Worm (Caenorhabditis elegans) whole organism, early embryonic: ENCODE measurements around the gene icln-1.

Experiments used
- B0310.2 ChIP-seq: sonication (generic microtip); optimal IDR thresholded peaks from 2 replicates; lab custom pipeline; 2016; ENCODE audit warnings: mild to moderate bottlenecking, missing genetic modification characterization, missing compliant biosample characterization
- F13C5.2 ChIP-seq: sonication (generic microtip); optimal IDR thresholded peaks from 2 replicates; lab custom pipeline; 2017; ENCODE audit warnings: mild to moderate bottlenecking, missing genetic modification characterization, inconsistent platforms, missing compliant biosample characterization
- aly-1 ChIP-seq: sonication (generic microtip); optimal IDR thresholded peaks from 2 replicates; lab custom pipeline; 2016; ENCODE audit warnings: missing genetic modification characterization, missing compliant biosample characterization
- ama-1 ChIP-seq: fragments of 150-350 bp; optimal IDR thresholded peaks from 2 replicates; lab custom pipeline; 2014
- ceh-13 ChIP-seq: fragments of 200-800 bp; sonication (Bioruptor generic); optimal IDR thresholded peaks from 2 replicates; lab custom pipeline; 2018; ENCODE audit warnings: mild to moderate bottlenecking, missing genetic modification characterization, missing compliant biosample characterization
- ceh-36 ChIP-seq: sonication (generic microtip); optimal IDR thresholded peaks from 2 replicates; lab custom pipeline; 2016; ENCODE audit warnings: missing genetic modification characterization, inconsistent platforms, missing compliant biosample characterization
- ets-7 ChIP-seq: sonication (generic microtip); optimal IDR thresholded peaks from 2 replicates; lab custom pipeline; 2016; ENCODE audit warnings: missing genotype, missing genetic modification characterization, missing compliant biosample characterization
- flt-1 ChIP-seq: fragments of 200-800 bp; sonication (Bioruptor generic); IDR thresholded peaks from 2 replicates; pipeline ENCODE4 v1.3.6; 2022; ENCODE audit warnings: missing genetic modification characterization, missing compliant biosample characterization
- hmbx-1 ChIP-seq: sonication (generic microtip); optimal IDR thresholded peaks from 2 replicates; lab custom pipeline; 2016; ENCODE audit warnings: mild to moderate bottlenecking, missing genetic modification characterization, missing compliant biosample characterization
- hmg-4 ChIP-seq: fragments of 200-800 bp; sonication (Bioruptor generic); optimal IDR thresholded peaks from 2 replicates; lab custom pipeline; 2018; ENCODE audit warnings: mild to moderate bottlenecking, missing genetic modification characterization, missing compliant biosample characterization
- hnd-1 ChIP-seq: sonication (generic microtip); optimal IDR thresholded peaks from 2 replicates; lab custom pipeline; 2016; ENCODE audit warnings: missing genetic modification characterization, missing compliant biosample characterization
- pes-1 ChIP-seq: fragments of 200-800 bp; sonication (Bioruptor generic); IDR thresholded peaks from 2 replicates; pipeline ENCODE4 v1.3.6; 2022; ENCODE audit warnings: missing genetic modification reagents, missing genetic modification characterization, missing compliant biosample characterization
- scrt-1 ChIP-seq: fragments of 200-800 bp; sonication (Bioruptor generic); IDR thresholded peaks from 2 replicates; pipeline ENCODE4 v1.3.6; 2022; ENCODE audit warnings: missing genetic modification characterization, missing compliant biosample characterization
- sea-1 ChIP-seq: fragments of 200-800 bp; sonication (Bioruptor generic); conservative IDR thresholded peaks from 2 replicates; pipeline ENCODE4 v1.3.6; 2022; ENCODE audit warnings: missing genetic modification characterization, missing compliant biosample characterization
- tbx-11 ChIP-seq: fragments of 200-800 bp; sonication (Bioruptor generic); IDR thresholded peaks from 2 replicates; pipeline ENCODE4 v1.3.6; 2022; ENCODE audit warnings: missing genetic modification characterization, missing compliant biosample characterization
- tbx-37 ChIP-seq: fragments of 200-800 bp; sonication (Bioruptor generic); conservative IDR thresholded peaks from 2 replicates; pipeline ENCODE4 v1.3.6; 2022; ENCODE audit warnings: missing genetic modification reagents, missing genetic modification characterization, missing compliant biosample characterization
- tra-4 ChIP-seq: sonication (generic microtip); optimal IDR thresholded peaks from 2 replicates; lab custom pipeline; 2017; ENCODE audit warnings: missing genetic modification characterization, missing compliant biosample characterization

icln-1 gene

DNA sequence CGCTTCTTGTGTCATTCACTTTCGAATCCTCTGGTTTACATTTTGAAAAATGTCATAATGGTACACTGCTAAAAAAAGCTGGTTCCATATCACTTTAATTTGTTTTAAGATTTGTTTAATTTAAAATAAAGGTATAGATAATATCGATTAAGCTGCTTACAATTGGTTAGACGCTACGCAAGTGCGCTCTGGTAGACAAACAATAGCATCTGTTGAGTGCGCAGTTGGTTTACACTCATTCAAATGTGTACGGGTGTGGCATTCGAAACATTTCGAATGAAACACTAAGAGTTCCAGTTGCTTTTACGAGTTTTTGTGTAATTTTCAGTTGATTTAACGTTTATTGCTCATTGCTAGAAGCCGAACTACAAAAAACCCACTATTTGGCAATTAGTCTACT is 12.0 kb upstream of the icln-1 start:
- TF ChIP-seq aly-1 (tag; lab: Kevin White, UChicago) (no peak), ceh-36 (no peak), F13C5.2 (tag; lab: Kevin White, UChicago) (peak; percentile 36)

DNA sequence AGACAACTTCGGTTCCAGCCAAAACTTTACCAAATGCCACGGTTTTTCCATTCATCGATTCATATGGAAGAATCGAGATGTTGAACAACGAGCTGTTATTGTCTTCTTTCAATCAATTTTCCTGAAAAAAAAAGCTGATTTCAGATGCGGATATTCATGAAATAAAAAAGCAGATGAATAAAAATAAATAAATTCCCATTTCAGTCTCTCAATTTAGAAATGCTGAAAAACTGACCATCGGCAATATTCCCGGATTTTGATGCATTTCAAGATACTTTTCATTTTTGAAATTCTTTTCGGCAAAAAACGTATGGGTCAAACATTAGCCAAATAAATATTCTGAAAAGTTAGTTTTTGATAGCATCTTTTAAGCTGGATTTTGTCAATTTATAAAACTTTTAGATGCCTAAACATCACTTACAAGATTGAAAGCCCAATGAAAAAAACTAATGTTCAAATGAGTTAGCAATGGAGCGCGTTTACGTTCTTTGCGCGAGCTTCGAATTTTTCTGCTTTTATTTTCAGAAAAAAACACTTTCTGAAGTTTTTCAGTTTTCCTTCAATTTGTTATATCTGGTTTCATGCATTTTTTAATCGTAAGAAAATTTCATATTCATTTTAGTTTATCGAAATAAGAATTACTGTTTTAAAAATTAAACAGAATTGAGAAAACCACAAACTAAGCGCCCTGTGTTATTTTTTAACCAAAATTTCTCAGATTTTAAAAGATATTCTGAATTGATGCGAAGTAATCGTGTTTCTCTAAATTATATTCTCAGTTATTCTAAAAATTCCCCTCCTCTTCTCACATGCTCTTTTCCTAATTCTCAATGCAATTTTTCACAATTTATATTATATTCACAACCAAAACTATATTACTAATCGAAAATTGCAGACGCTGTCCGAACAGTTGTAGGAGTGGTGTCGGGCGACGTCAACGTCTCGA is 8.9 kb upstream of the icln-1 start, which contains the start of the genes C01F6.14 and fem-3:
TSS of gene C01F6.14 (minus strand) at position 51 of the 946 bp plus-strand sequence.
TSS of gene fem-3 (plus strand) at position 896 of the 946 bp plus-strand sequence.
- TF ChIP-seq hmg-4 (no peak), pes-1 (GFP tag; lab: Robert Waterston, UW) (no peak), tra-4 (tag; lab: Kevin White, UChicago) (no peak), tbx-11 (GFP tag; lab: Robert Waterston, UW) (no peak), flt-1 (GFP tag; lab: Robert Waterston, UW) (no peak)

DNA sequence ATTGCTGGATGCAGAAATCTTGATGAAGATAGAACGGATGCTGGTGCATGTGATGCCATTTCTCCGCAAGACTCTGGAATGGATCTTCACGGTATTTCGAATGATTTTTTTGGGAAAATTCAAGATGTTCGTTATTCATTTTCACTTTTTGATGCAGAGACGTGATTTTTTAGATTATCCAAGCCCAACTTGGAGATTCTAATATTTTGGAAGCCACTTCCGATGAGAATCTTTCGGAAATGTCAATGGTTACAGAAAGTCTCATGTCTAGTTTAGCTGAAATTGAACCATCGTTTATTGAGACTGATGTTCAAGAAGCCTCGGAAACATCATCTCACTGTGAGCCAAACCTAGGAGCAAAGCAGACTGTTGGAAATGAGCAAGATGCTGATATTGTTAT is 5.4 kb upstream of the icln-1 start:
- TF ChIP-seq scrt-1 (GFP tag; lab: Robert Waterston, UW) (no peak), sea-1 (GFP tag; lab: Robert Waterston, UW) (no peak), hmbx-1 (tag; lab: Kevin White, UChicago) (no peak), B0310.2 (no peak), tbx-11 (GFP tag; lab: Robert Waterston, UW) (no peak), ceh-13 (GFP tag; lab: Kevin White, UChicago) (no peak), hnd-1 (no peak), tbx-37 (GFP tag; lab: Robert Waterston, UW) (no peak)

DNA sequence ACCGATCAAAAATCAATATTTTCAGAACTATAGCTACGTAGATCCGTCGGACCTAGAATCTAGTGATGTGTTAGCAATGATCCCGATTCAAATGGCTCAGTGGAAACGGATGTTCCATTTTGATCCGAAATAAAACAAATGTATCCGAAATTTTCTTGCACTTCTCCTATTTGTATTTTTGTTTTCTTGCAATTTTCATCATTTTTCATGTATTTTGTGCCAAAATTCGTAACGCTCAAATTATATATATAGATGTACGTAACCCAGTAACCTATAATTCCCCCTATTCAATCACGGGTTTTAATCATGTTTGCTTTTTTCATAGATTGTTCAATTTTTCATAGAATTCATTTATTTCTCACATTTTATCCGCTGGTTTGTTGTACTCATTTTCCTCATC is 3.5 kb upstream of the icln-1 start, which contains the start of gene gldi-10:
TSS of gene gldi-10 (plus strand) at position 301 of the 400 bp plus-strand sequence.
- TF ChIP-seq sea-1 (GFP tag; lab: Robert Waterston, UW) (no peak), hmg-4 (no peak), hmbx-1 (tag; lab: Kevin White, UChicago) (no peak), ets-7 (no peak), flt-1 (GFP tag; lab: Robert Waterston, UW) (no peak), F13C5.2 (tag; lab: Kevin White, UChicago) (no peak), tra-4 (tag; lab: Kevin White, UChicago) (no peak), ceh-13 (GFP tag; lab: Kevin White, UChicago) (no peak)

DNA sequence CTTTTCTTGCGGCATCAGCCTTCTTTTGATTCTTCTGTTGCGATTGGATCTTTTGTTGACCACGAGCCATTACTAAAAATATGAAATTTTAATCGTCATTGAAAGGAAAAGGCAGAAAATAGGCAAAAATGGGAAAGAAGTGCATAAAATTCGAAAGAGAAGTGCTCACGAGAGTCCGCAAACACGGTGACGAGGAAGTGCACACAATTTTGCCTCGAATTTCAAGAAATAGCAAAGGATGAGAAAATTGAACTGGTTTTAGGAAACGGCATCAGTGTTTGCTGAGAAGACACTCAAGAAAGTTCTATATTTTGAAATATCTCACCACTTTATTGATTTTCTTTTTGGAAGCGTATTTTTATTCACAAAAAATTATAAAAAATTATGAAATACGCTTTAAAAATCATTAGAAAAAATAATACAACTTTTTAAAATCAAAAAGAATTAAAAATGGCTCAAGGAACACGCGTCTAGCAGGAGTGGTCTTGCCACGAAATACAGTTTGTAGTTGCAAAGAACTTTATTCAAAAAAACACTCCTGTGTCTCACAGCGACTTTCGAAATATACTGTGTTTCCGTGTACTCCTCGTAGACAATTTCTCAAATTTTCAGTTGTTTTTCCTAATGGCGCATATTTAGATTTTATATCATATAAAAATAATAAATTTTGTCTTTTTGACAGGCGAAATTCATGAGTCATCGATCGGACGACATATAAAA is 867 bp upstream of the icln-1 start, which contains the start of the genes znf-706 and cpna-3:
TSS of gene znf-706 (minus strand) at position 72 of the 720 bp plus-strand sequence.
TSS of gene cpna-3 (plus strand) at position 683 of the 720 bp plus-strand sequence.
- TF ChIP-seq F13C5.2 (tag; lab: Kevin White, UChicago), result peak; percentile 28
- TF ChIP-seq flt-1 (GFP tag; lab: Robert Waterston, UW), result no peak
- TF ChIP-seq tra-4 (tag; lab: Kevin White, UChicago), result no peak
- TF ChIP-seq hmg-4, result no peak
- no peak for TF ChIP-seq tbx-37 (GFP tag; lab: Robert Waterston, UW)
- no peak for TF ChIP-seq hmbx-1 (tag; lab: Kevin White, UChicago)

DNA sequence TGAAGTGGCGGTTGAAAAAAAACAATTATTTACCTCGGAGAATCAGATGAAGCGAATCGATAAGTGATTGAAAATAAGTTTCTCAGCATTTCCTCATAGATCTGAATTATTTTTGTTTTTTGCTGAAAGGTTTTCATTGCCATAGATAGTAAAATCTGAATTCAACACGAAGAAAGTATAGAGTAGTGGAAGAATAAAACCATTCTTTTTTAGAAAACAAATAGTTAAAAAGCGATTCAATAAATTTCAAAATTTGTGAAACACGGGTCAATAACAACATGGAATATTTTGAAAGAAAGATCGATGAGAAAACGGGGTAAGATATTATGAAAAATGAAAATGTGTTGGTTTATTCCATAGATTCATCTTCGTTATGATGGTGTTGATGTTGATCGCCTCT is 1.1 kb downstream of the icln-1 start, which contains the start of gene mrpl-42:
TSS of gene mrpl-42 (minus strand) at position 101 of the 400 bp plus-strand sequence.
- TF ChIP-seq hmg-4, result no peak
- no peak for TF ChIP-seq hmbx-1 (tag; lab: Kevin White, UChicago)
- no peak for TF ChIP-seq ama-1 (lab: Kevin White, UChicago)

DNA sequence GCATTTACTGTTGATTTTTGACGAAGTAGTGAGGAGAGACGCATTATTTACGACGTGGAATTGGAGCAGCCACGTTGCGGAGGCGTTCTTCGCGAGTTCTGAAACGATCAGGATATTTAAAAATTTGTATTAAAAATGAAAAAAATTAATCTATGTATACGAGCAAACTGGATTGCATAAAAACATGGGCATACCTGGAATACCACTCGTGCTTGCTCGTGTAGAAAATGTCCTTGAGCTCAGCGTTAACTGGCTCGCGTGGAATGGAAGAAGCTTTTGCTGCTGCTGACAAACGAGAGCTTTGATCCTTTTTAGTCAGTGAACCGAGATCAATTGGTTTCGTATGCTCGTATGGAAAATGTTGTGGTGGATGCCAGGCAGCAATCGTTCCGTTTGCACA is 1.5 kb downstream of the icln-1 start, which contains the start of gene lpl-1:
TSS of gene lpl-1 (minus strand) at position 101 of the 400 bp plus-strand sequence.
- TF ChIP-seq ama-1 (lab: Kevin White, UChicago) (no peak), ceh-13 (GFP tag; lab: Kevin White, UChicago) (no peak), hnd-1 (no peak), tbx-11 (GFP tag; lab: Robert Waterston, UW) (no peak), hmbx-1 (tag; lab: Kevin White, UChicago) (no peak), ceh-36 (no peak), flt-1 (GFP tag; lab: Robert Waterston, UW) (no peak), ets-7 (no peak), tbx-37 (GFP tag; lab: Robert Waterston, UW) (no peak), scrt-1 (GFP tag; lab: Robert Waterston, UW) (no peak), hmg-4 (no peak), aly-1 (tag; lab: Kevin White, UChicago) (no peak), sea-1 (GFP tag; lab: Robert Waterston, UW) (no peak), tra-4 (tag; lab: Kevin White, UChicago) (no peak), pes-1 (GFP tag; lab: Robert Waterston, UW) (no peak), B0310.2 (no peak), F13C5.2 (tag; lab: Kevin White, UChicago) (no peak)
